Worm (Caenorhabditis elegans) whole organism, early embryonic: ENCODE results near the gene fbxa-29.

ENCODE experiments used
- B0310.2 ChIP-seq: sonication (generic microtip); optimal IDR thresholded peaks from 2 replicates; lab custom pipeline; 2016; ENCODE audit warnings: mild to moderate bottlenecking, missing genetic modification characterization, missing compliant biosample characterization
- F13C5.2 ChIP-seq: sonication (generic microtip); optimal IDR thresholded peaks from 2 replicates; lab custom pipeline; 2017; ENCODE audit warnings: mild to moderate bottlenecking, missing genetic modification characterization, inconsistent platforms, missing compliant biosample characterization
- aly-1 ChIP-seq: sonication (generic microtip); optimal IDR thresholded peaks from 2 replicates; lab custom pipeline; 2016; ENCODE audit warnings: missing genetic modification characterization, missing compliant biosample characterization
- ama-1 ChIP-seq: fragments of 150-350 bp; optimal IDR thresholded peaks from 2 replicates; lab custom pipeline; 2014
- ceh-13 ChIP-seq: fragments of 200-800 bp; sonication (Bioruptor generic); optimal IDR thresholded peaks from 2 replicates; lab custom pipeline; 2018; ENCODE audit warnings: mild to moderate bottlenecking, missing genetic modification characterization, missing compliant biosample characterization
- ets-7 ChIP-seq: sonication (generic microtip); optimal IDR thresholded peaks from 2 replicates; lab custom pipeline; 2016; ENCODE audit warnings: missing genotype, missing genetic modification characterization, missing compliant biosample characterization
- flt-1 ChIP-seq: fragments of 200-800 bp; sonication (Bioruptor generic); IDR thresholded peaks from 2 replicates; pipeline ENCODE4 v1.3.6; 2022; ENCODE audit warnings: missing genetic modification characterization, missing compliant biosample characterization
- hmbx-1 ChIP-seq: sonication (generic microtip); optimal IDR thresholded peaks from 2 replicates; lab custom pipeline; 2016; ENCODE audit warnings: mild to moderate bottlenecking, missing genetic modification characterization, missing compliant biosample characterization
- hmg-4 ChIP-seq: fragments of 200-800 bp; sonication (Bioruptor generic); optimal IDR thresholded peaks from 2 replicates; lab custom pipeline; 2018; ENCODE audit warnings: mild to moderate bottlenecking, missing genetic modification characterization, missing compliant biosample characterization
- hnd-1 ChIP-seq: sonication (generic microtip); optimal IDR thresholded peaks from 2 replicates; lab custom pipeline; 2016; ENCODE audit warnings: missing genetic modification characterization, missing compliant biosample characterization
- sea-1 ChIP-seq: fragments of 200-800 bp; sonication (Bioruptor generic); conservative IDR thresholded peaks from 2 replicates; pipeline ENCODE4 v1.3.6; 2022; ENCODE audit warnings: missing genetic modification characterization, missing compliant biosample characterization

ce11 chrIII:1321561-1321960 is 48.1 kb upstream of the fbxa-29 start, which contains the start of gene fbxa-15:
- no peak for TF ChIP-seq sea-1 (GFP tag; lab: Robert Waterston, UW)
- TF ChIP-seq B0310.2 (tag; lab: Kevin White, UChicago) = no peak
- TF ChIP-seq ets-7 (tag; lab: Kevin White, UChicago) = no peak
- TF ChIP-seq hmg-4 (GFP tag; lab: Kevin White, UChicago) = no peak
- TF ChIP-seq ceh-13 (GFP tag; lab: Kevin White, UChicago) = no peak
- TF ChIP-seq ama-1 = no peak
- no peak for TF ChIP-seq flt-1 (GFP tag; lab: Robert Waterston, UW)
- no peak for TF ChIP-seq aly-1 (tag; lab: Kevin White, UChicago)
- no peak for TF ChIP-seq hmbx-1 (tag; lab: Kevin White, UChicago)
- TF ChIP-seq hnd-1 (tag; lab: Kevin White, UChicago) = no peak
- TF ChIP-seq F13C5.2 = no peak
